Worm (Caenorhabditis elegans): ENCODE results near the gene pigk-1.

The pigk-1 gene

ce11 chrIV:11125200-11125599 lies 15.4 kb upstream of the pigk-1 start (continued):
- TF ChIP-seq dpl-1 (GFP tag; optimal IDR thresholded peaks at IDR 0.05), result peak in 2 of 3 experiments; percentile 8 to 39
- no peak for TF ChIP-seq aha-1 (tag; optimal IDR thresholded peaks at IDR 0.05)
- TF ChIP-seq lin-15B (tag; optimal IDR thresholded peaks at IDR 0.05), result peak; percentile 33
- no peak for TF ChIP-seq lin-39 (tag; optimal IDR thresholded peaks at IDR 0.05)
- TF ChIP-seq ces-1 (GFP tag; optimal IDR thresholded peaks at IDR 0.05), result no peak
- no peak for TF ChIP-seq nhr-85 (tag)
- no peak for TF ChIP-seq fkh-10 (GFP tag; optimal IDR thresholded peaks at IDR 0.05)
- TF ChIP-seq lin-14 (GFP tag; optimal IDR thresholded peaks at IDR 0.05), result peak; percentile 52
- peak; percentile 38 for TF ChIP-seq unc-86 (tag; optimal IDR thresholded peaks at IDR 0.05)

- TF ChIP-seq efl-3 (GFP tag; optimal IDR thresholded peaks at IDR 0.05) (no peak), ceh-88 (GFP tag; IDR thresholded peaks at IDR 0.05) (no peak)
These were observed 14.9 kb upstream of the pigk-1 start, which contains the start of gene spo-11 for ce11 chrIV:11124674-11125073. Gene spo-11 (minus strand): TSS chrIV:11124862.

- no peak for TF ChIP-seq lin-35 (GFP tag; optimal IDR thresholded peaks at IDR 0.05)
- TF ChIP-seq ztf-4 (tag; optimal IDR thresholded peaks at IDR 0.05), result peak; percentile 11
- no peak for TF ChIP-seq egl-13 (tag; optimal IDR thresholded peaks at IDR 0.05)
- peak; percentile 77 for TF ChIP-seq blmp-1 (tag; optimal IDR thresholded peaks at IDR 0.05)
- TF ChIP-seq lin-14 (GFP tag; optimal IDR thresholded peaks at IDR 0.05), result peak; percentile 67
- peak in 2 of 6 experiments; percentile 25 to 76 for TF ChIP-seq elt-3 (tag; optimal IDR thresholded peaks at IDR 0.05)
- peak; percentile 42 for TF ChIP-seq mep-1 (tag; optimal IDR thresholded peaks at IDR 0.05)
- TF ChIP-seq nhr-85 (tag), result peak; percentile 84
- no peak for TF ChIP-seq unc-130 (tag; optimal IDR thresholded peaks at IDR 0.05)
These were observed 10.2 kb upstream of the pigk-1 start for ce11 chrIV:11119972-11120562.

ce11 chrIV:11118837-11119491 lies 9.1 kb upstream of the pigk-1 start, which contains the start of the genes imp-2 and enpl-1:
Gene imp-2 (minus strand): TSS chrIV:11118887.
Gene enpl-1 (plus strand): TSS chrIV:11119298.
- peak; percentile 85 to 98 for TF ChIP-seq mdl-1 (tag; optimal IDR thresholded peaks at IDR 0.05)
- TF ChIP-seq nhr-71 (tag; optimal IDR thresholded peaks at IDR 0.05), result peak; percentile 97
- TF ChIP-seq efl-1 (optimal IDR thresholded peaks at IDR 0.05), result peak; percentile 87 to 90
- peak; percentile 77 to 98 for TF ChIP-seq efl-1 (GFP tag; optimal IDR thresholded peaks at IDR 0.05 in 1 of 2)
- TF ChIP-seq blmp-1 (tag; optimal IDR thresholded peaks at IDR 0.05), result peak; percentile 37
- TF ChIP-seq dsc-1 (tag; optimal IDR thresholded peaks at IDR 0.05), result peak; percentile 85
- TF ChIP-seq ztf-11 (tag; optimal IDR thresholded peaks at IDR 0.05), result peak in 1 of 2 experiments; percentile 78
- peak; percentile 72 for TF ChIP-seq lin-39 (tag; optimal IDR thresholded peaks at IDR 0.05)
- TF ChIP-seq snpc-4 (tag; optimal IDR thresholded peaks at IDR 0.05), result peak; percentile 60
- no peak for TF ChIP-seq nhr-12 (tag; optimal IDR thresholded peaks at IDR 0.05)
- TF ChIP-seq vab-15 (tag; optimal IDR thresholded peaks at IDR 0.05), result peak; percentile 55
- TF ChIP-seq pag-3 (tag; optimal IDR thresholded peaks at IDR 0.05; ENCODE audit: borderline replicate concordance, insufficient read depth), result no peak
- TF ChIP-seq mep-1 (tag; optimal IDR thresholded peaks at IDR 0.05), result peak; percentile 88
- peak; percentile 60 for TF ChIP-seq zip-4 (GFP tag; optimal IDR thresholded peaks at IDR 0.05)
- TF ChIP-seq ama-1 (optimal IDR thresholded peaks at IDR 0.05), result peak; percentile 30
- peak; percentile 38 for TF ChIP-seq nhr-76 (tag; optimal IDR thresholded peaks at IDR 0.05)
- TF ChIP-seq hpl-2 (GFP tag; optimal IDR thresholded peaks at IDR 0.05), result peak; percentile 7
- TF ChIP-seq ceh-90 (tag; optimal IDR thresholded peaks at IDR 0.05), result no peak
- no peak for TF ChIP-seq sptf-1 (tag; optimal IDR thresholded peaks at IDR 0.05)
- TF ChIP-seq aly-2 (tag; optimal IDR thresholded peaks at IDR 0.05), result peak; percentile 44
- TF ChIP-seq elt-2 (tag; optimal IDR thresholded peaks at IDR 0.05), result peak; percentile 72
- no peak for TF ChIP-seq nhr-84 (tag; optimal IDR thresholded peaks at IDR 0.05)
- TF ChIP-seq ceh-82 (tag; optimal IDR thresholded peaks at IDR 0.05), result peak; percentile 77 to 91 (median 88)
- peak; percentile 77 for TF ChIP-seq skn-1 (tag; optimal IDR thresholded peaks at IDR 0.05)
- TF ChIP-seq nhr-20 (tag; optimal IDR thresholded peaks at IDR 0.05), result peak; percentile 94
- TF ChIP-seq fkh-4 (tag; optimal IDR thresholded peaks at IDR 0.05; ENCODE audit: borderline replicate concordance), result peak; percentile 51
- peak; percentile 79 for TF ChIP-seq nhr-11 (tag; optimal IDR thresholded peaks at IDR 0.05)
- peak; percentile 94 for TF ChIP-seq tbx-2 (tag; optimal IDR thresholded peaks at IDR 0.05)
- TF ChIP-seq C34B4.2 (tag; optimal IDR thresholded peaks at IDR 0.05), result peak; percentile 42
- peak; percentile 70 for TF ChIP-seq mef-2 (tag; optimal IDR thresholded peaks at IDR 0.05)
- TF ChIP-seq egl-13 (tag; optimal IDR thresholded peaks at IDR 0.05), result peak; percentile 83
- peak; percentile 89 for TF ChIP-seq fkh-8 (tag; optimal IDR thresholded peaks at IDR 0.05)
- no peak for TF ChIP-seq ceh-88 (GFP tag; IDR thresholded peaks at IDR 0.05)

Data from whole organism, L1 larva.